Worm (Caenorhabditis elegans) whole organism, late embryonic: ENCODE measurements around the gene mca-2.

ENCODE experiments used
- C38D4.7 ChIP-seq: fragments of 200-800 bp; sonication (Bioruptor generic); optimal IDR thresholded peaks from 2 replicates; lab custom pipeline; 2018; ENCODE audit warnings: mild to moderate bottlenecking, missing genetic modification characterization, moderate library complexity, missing compliant biosample characterization
- elt-4 ChIP-seq: sonication (generic microtip); optimal IDR thresholded peaks from 2 replicates; lab custom pipeline; 2016; ENCODE audit warnings: missing genetic modification characterization, missing compliant biosample characterization
- ets-4 ChIP-seq: sonication (generic microtip); optimal IDR thresholded peaks from 2 replicates; lab custom pipeline; 2016; ENCODE audit warnings: missing genetic modification characterization, missing compliant biosample characterization
- fkh-6 ChIP-seq: sonication (generic microtip); optimal IDR thresholded peaks from 2 replicates; lab custom pipeline; 2016; ENCODE audit warnings: missing genetic modification characterization, missing compliant biosample characterization
- hlh-13 ChIP-seq: fragments of 200-800 bp; sonication (Bioruptor generic); optimal IDR thresholded peaks from 2 replicates; lab custom pipeline; 2018; ENCODE audit warnings: mild to moderate bottlenecking, missing genetic modification characterization, missing compliant biosample characterization
- odd-2 ChIP-seq: sonication (generic microtip); optimal IDR thresholded peaks from 2 replicates; lab custom pipeline; 2017; ENCODE audit warnings: antibody characterized with exemption, mild to moderate bottlenecking, missing genetic modification characterization, missing compliant biosample characterization
- pha-2 ChIP-seq: sonication (generic microtip); optimal IDR thresholded peaks from 2 replicates; lab custom pipeline; 2017; ENCODE audit warnings: mild to moderate bottlenecking, missing genetic modification characterization, missing compliant biosample characterization
- pha-4 ChIP-seq: fragments of 150-350 bp; optimal IDR thresholded peaks from 2 replicates; lab custom pipeline; 2018; ENCODE audit warnings: missing biosample characterization, missing genetic modification reagents, missing genetic modification characterization
- pqm-1 ChIP-seq: sonication (generic microtip); optimal IDR thresholded peaks from 2 replicates; lab custom pipeline; 2016; ENCODE audit warnings: missing genetic modification characterization, missing compliant biosample characterization
- ztf-16 ChIP-seq: sonication (generic microtip); optimal IDR thresholded peaks from 2 replicates; lab custom pipeline; 2017; ENCODE audit warnings: missing genetic modification characterization, missing compliant biosample characterization

- TF ChIP-seq pqm-1 (tag; lab: Kevin White, UChicago) (no peak), pha-2 (no peak), hlh-13 (GFP tag; lab: Kevin White, UChicago) (no peak), pha-4 (tag; lab: Kevin White, UChicago) (no peak), odd-2 (tag; lab: Kevin White, UChicago) (no peak), ztf-16 (tag; lab: Kevin White, UChicago) (no peak), elt-4 (tag; lab: Kevin White, UChicago) (no peak), fkh-6 (tag; lab: Kevin White, UChicago) (no peak), C38D4.7 (GFP tag; lab: Kevin White, UChicago) (no peak), ets-4 (tag; lab: Kevin White, UChicago) (no peak)
Measured at ce11 chrIV:2113362-2114056, 29.7 kb downstream of the mca-2 start, which contains the start of gene C23H5.8.
